Worm (Caenorhabditis elegans) whole organism, L4 larva: ENCODE measurements around the gene mth-2.

Experiments
- D1046.2 ChIP-seq: fragments of 200-800 bp; sonication (Bioruptor generic); IDR thresholded peaks from 2 replicates; pipeline ENCODE4 v1.3.6; 2022; ENCODE audit warnings: missing genetic modification characterization, missing compliant biosample characterization
- F10B5.3 ChIP-seq: sonication (generic microtip); optimal IDR thresholded peaks from 2 replicates; lab custom pipeline; 2016; ENCODE audit warnings: mild to moderate bottlenecking, missing genetic modification characterization, missing compliant biosample characterization
- F26F4.8 ChIP-seq: fragments of 200-800 bp; sonication (Bioruptor generic); conservative IDR thresholded peaks from 2 replicates; pipeline ENCODE4 v1.3.6; 2022; ENCODE audit warnings: missing genetic modification characterization, missing compliant biosample characterization
- F37D6.2 ChIP-seq: sonication (generic microtip); optimal IDR thresholded peaks from 2 replicates; lab custom pipeline; 2016; ENCODE audit warnings: mild to moderate bottlenecking, missing genetic modification characterization, missing compliant biosample characterization
- F44E2.7 ChIP-seq: fragments of 200-800 bp; sonication (Bioruptor generic); IDR thresholded peaks from 2 replicates; pipeline ENCODE4 v2.1.2; 2022; ENCODE audit warnings: missing genetic modification characterization, missing compliant biosample characterization
- F49E8.2 ChIP-seq: sonication (generic microtip); optimal IDR thresholded peaks from 2 replicates; lab custom pipeline; 2016; ENCODE audit warnings: missing compliant biosample characterization, mild to moderate bottlenecking, missing genetic modification characterization, borderline replicate concordance
- T20F7.1 ChIP-seq: fragments of 200-800 bp; sonication (Bioruptor generic); optimal IDR thresholded peaks from 2 replicates; lab custom pipeline; 2018; ENCODE audit warnings: mild to moderate bottlenecking, missing genetic modification characterization, missing compliant biosample characterization
- T26A8.4 ChIP-seq: fragments of 200-800 bp; sonication (Bioruptor generic); IDR thresholded peaks from 2 replicates; pipeline ENCODE4 v1.3.6; 2022; ENCODE audit warnings: missing genetic modification characterization, missing compliant biosample characterization
- Y105C5A.15 ChIP-seq: fragments of 200-800 bp; sonication (Bioruptor generic); IDR thresholded peaks from 2 replicates; pipeline ENCODE4 v1.3.6; 2022; ENCODE audit warnings: missing genetic modification characterization, missing compliant biosample characterization
- Y48G9A.11 ChIP-seq: fragments of 200-800 bp; sonication (Bioruptor generic); IDR thresholded peaks from 2 replicates; pipeline ENCODE4 v1.3.6; 2022; ENCODE audit warnings: missing genetic modification reagents, missing genetic modification characterization, missing compliant biosample characterization
- Y75B8A.6 ChIP-seq: fragments of 200-800 bp; sonication (Bioruptor generic); IDR thresholded peaks from 2 replicates; pipeline ENCODE4 v1.3.6; 2022; ENCODE audit warnings: missing genetic modification reagents, missing genetic modification characterization, missing compliant biosample characterization
- ZK337.2 ChIP-seq: fragments of 200-800 bp; sonication (Bioruptor generic); IDR thresholded peaks from 2 replicates; pipeline ENCODE4 v1.3.6; 2022; ENCODE audit warnings: missing genetic modification reagents, missing genetic modification characterization, missing compliant biosample characterization
- arid-1 ChIP-seq: fragments of 200-800 bp; sonication (Bioruptor generic); conservative IDR thresholded peaks from 2 replicates; pipeline ENCODE4 v1.3.6; 2022; ENCODE audit warnings: missing genetic modification reagents, missing genetic modification characterization, missing compliant biosample characterization
- attf-4 ChIP-seq: sonication (generic microtip); optimal IDR thresholded peaks from 3 replicates; lab custom pipeline; 2017; ENCODE audit warnings: missing biosample characterization, missing genetic modification characterization
- ceh-32 ChIP-seq: sonication (generic microtip); optimal IDR thresholded peaks from 2 replicates; lab custom pipeline; 2016; ENCODE audit warnings: mild to moderate bottlenecking, missing genetic modification characterization, missing compliant biosample characterization; ENCODE audit not compliant: poor library complexity
- ctbp-1 ChIP-seq: fragments of 200-800 bp; sonication (Bioruptor generic); IDR thresholded peaks from 2 replicates; pipeline ENCODE4 v1.3.6; 2022; ENCODE audit warnings: missing genetic modification reagents, missing genetic modification characterization, missing compliant biosample characterization
- daf-12 ChIP-seq: fragments of 150-350 bp; optimal IDR thresholded peaks from 2 replicates; lab custom pipeline; 2014; ENCODE audit warnings: missing biosample characterization, missing genetic modification reagents, missing genetic modification characterization
- dmd-9 ChIP-seq: fragments of 200-800 bp; sonication (Bioruptor generic); IDR thresholded peaks from 2 replicates; pipeline ENCODE4 v1.3.6; 2022; ENCODE audit warnings: missing genetic modification reagents, missing genetic modification characterization, missing compliant biosample characterization
- dpl-1 ChIP-seq: fragments of 150-350 bp; optimal IDR thresholded peaks from 2 replicates; lab custom pipeline; 2014; ENCODE audit warnings: missing biosample characterization, missing genetic modification reagents, missing genetic modification characterization
- gei-8 ChIP-seq: fragments of 200-800 bp; sonication (Bioruptor generic); optimal IDR thresholded peaks from 2 replicates; lab custom pipeline; 2018; ENCODE audit warnings: mild to moderate bottlenecking, missing genetic modification characterization, missing compliant biosample characterization
- hif-1 ChIP-seq, 2 experiments: sonication (generic microtip); optimal IDR thresholded peaks; 2 replicates each; lab custom pipeline; 2016 to 2017; ENCODE audit warnings: missing compliant biosample characterization in 2 of 2, missing genetic modification characterization in 2 of 2, missing genetic modification reagents in 2 of 2, missing genotype in 2 of 2, mild to moderate bottlenecking in 1 of 2
- hlh-11 ChIP-seq: fragments of 200-800 bp; sonication (Bioruptor generic); optimal IDR thresholded peaks from 2 replicates; lab custom pipeline; 2018; ENCODE audit warnings: mild to moderate bottlenecking, missing genetic modification characterization, missing compliant biosample characterization
- hlh-30 ChIP-seq: sonication (generic microtip); optimal IDR thresholded peaks from 2 replicates; lab custom pipeline; 2017; ENCODE audit warnings: antibody characterized with exemption, mild to moderate bottlenecking, missing genetic modification characterization, missing compliant biosample characterization; ENCODE audit not compliant: insufficient read depth
- hmg-1.1 ChIP-seq: fragments of 200-800 bp; sonication (Bioruptor generic); IDR thresholded peaks from 2 replicates; pipeline ENCODE4 v1.3.6; 2022; ENCODE audit warnings: missing genetic modification reagents, missing genetic modification characterization, missing compliant biosample characterization
- jun-1 ChIP-seq: fragments of 150-350 bp; optimal IDR thresholded peaks from 2 replicates; lab custom pipeline; 2014; ENCODE audit warnings: missing biosample characterization, missing genetic modification reagents, missing genetic modification characterization
- lim-7 ChIP-seq: fragments of 200-800 bp; sonication (Bioruptor generic); IDR thresholded peaks from 2 replicates; pipeline ENCODE4 v1.3.6; 2022; ENCODE audit warnings: missing genetic modification characterization, missing compliant biosample characterization
- lin-13 ChIP-seq: fragments of 150-350 bp; optimal IDR thresholded peaks from 2 replicates; lab custom pipeline; 2014; ENCODE audit warnings: missing biosample characterization, missing genetic modification reagents, missing genetic modification characterization
- lin-15B ChIP-seq: fragments of 150-350 bp; sonication (generic microtip); optimal IDR thresholded peaks from 3 replicates; lab custom pipeline; 2014; ENCODE audit warnings: missing biosample characterization, missing genetic modification characterization
- madf-5 ChIP-seq, 2 experiments: fragments of 200-800 bp; sonication (Bioruptor generic); IDR thresholded peaks; 2 replicates each; pipeline ENCODE4 v1.3.6; 2022; ENCODE audit warnings: missing compliant biosample characterization in 2 of 2, missing genetic modification characterization in 2 of 2
- madf-9 ChIP-seq: fragments of 200-800 bp; sonication (Bioruptor generic); conservative IDR thresholded peaks from 2 replicates; pipeline ENCODE4 v1.3.6; 2022; ENCODE audit warnings: missing genetic modification reagents, missing genetic modification characterization, missing compliant biosample characterization
- mdt-29 ChIP-seq: fragments of 200-800 bp; sonication (Bioruptor generic); IDR thresholded peaks from 2 replicates; pipeline ENCODE4 v1.3.6; 2022; ENCODE audit warnings: missing genetic modification reagents, missing genetic modification characterization, missing compliant biosample characterization
- nhr-10 ChIP-seq: fragments of 150-350 bp; optimal IDR thresholded peaks from 2 replicates; lab custom pipeline; 2014; ENCODE audit warnings: missing biosample characterization, missing genetic modification characterization
- nhr-102 ChIP-seq: sonication (generic microtip); optimal IDR thresholded peaks from 2 replicates; lab custom pipeline; 2016; ENCODE audit warnings: mild to moderate bottlenecking, missing genetic modification characterization, moderate library complexity, missing compliant biosample characterization
- nhr-11 ChIP-seq: fragments of 150-350 bp; optimal IDR thresholded peaks from 2 replicates; lab custom pipeline; 2014; ENCODE audit warnings: missing biosample characterization, missing genetic modification characterization
- nhr-111 ChIP-seq: fragments of 200-800 bp; sonication (Bioruptor generic); optimal IDR thresholded peaks from 2 replicates; lab custom pipeline; 2018; ENCODE audit warnings: mild to moderate bottlenecking, missing genetic modification characterization, missing compliant biosample characterization
- nhr-25 ChIP-seq: sonication (generic microtip); optimal IDR thresholded peaks from 2 replicates; lab custom pipeline; 2017; ENCODE audit warnings: missing genetic modification characterization, mild to moderate bottlenecking, missing compliant biosample characterization, antibody characterized with exemption, moderate library complexity, borderline replicate concordance; ENCODE audit not compliant: insufficient read depth
- nhr-48 ChIP-seq: sonication (generic microtip); optimal IDR thresholded peaks from 2 replicates; lab custom pipeline; 2016; ENCODE audit warnings: mild to moderate bottlenecking, missing genetic modification characterization, missing compliant biosample characterization
- pha-4 ChIP-seq, 2 experiments: fragments of 150-350 bp in 1 of 2; fragments of 200-800 bp in 1 of 2; sonication (Bioruptor generic) in 1 of 2; IDR thresholded peaks in 1 of 2; optimal IDR thresholded peaks in 1 of 2; 2 replicates each; pipeline versions ENCODE4 v1.3.6 to Lab custom; 2014 to 2022; ENCODE audit warnings: missing genetic modification characterization in 2 of 2, missing genetic modification reagents in 2 of 2, missing biosample characterization in 1 of 2, missing compliant biosample characterization in 1 of 2
- pqm-1 ChIP-seq: sonication (generic microtip); optimal IDR thresholded peaks from 2 replicates; lab custom pipeline; 2017; ENCODE audit warnings: missing biosample characterization, missing genetic modification characterization
- rbr-2 ChIP-seq: sonication (generic microtip); optimal IDR thresholded peaks from 2 replicates; lab custom pipeline; 2016; ENCODE audit warnings: missing genotype, missing genetic modification characterization, missing compliant biosample characterization
- sdz-12 ChIP-seq: fragments of 200-800 bp; sonication (Bioruptor generic); optimal IDR thresholded peaks from 2 replicates; lab custom pipeline; 2018; ENCODE audit warnings: mild to moderate bottlenecking, missing genetic modification characterization, missing compliant biosample characterization
- skn-1 ChIP-seq: fragments of 150-350 bp; optimal IDR thresholded peaks from 2 replicates; lab custom pipeline; 2014; ENCODE audit warnings: missing biosample characterization, missing genetic modification characterization
- snpc-1.2 ChIP-seq: fragments of 200-800 bp; sonication (Bioruptor generic); IDR thresholded peaks from 2 replicates; pipeline ENCODE4 v1.3.6; 2022; ENCODE audit warnings: missing genetic modification reagents, missing genetic modification characterization, missing compliant biosample characterization
- spr-3 ChIP-seq: fragments of 200-800 bp; sonication (Bioruptor generic); optimal IDR thresholded peaks from 2 replicates; lab custom pipeline; 2018; ENCODE audit warnings: mild to moderate bottlenecking, missing genetic modification characterization, missing compliant biosample characterization
- tag-97 ChIP-seq: fragments of 200-800 bp; sonication (Bioruptor generic); IDR thresholded peaks from 2 replicates; pipeline ENCODE4 v1.3.6; 2022; ENCODE audit warnings: missing genetic modification characterization, missing compliant biosample characterization
- tra-1 ChIP-seq: fragments of 200-800 bp; sonication (Bioruptor generic); IDR thresholded peaks from 2 replicates; pipeline ENCODE4 v1.3.6; 2022; ENCODE audit warnings: missing genetic modification reagents, missing genetic modification characterization, missing compliant biosample characterization
- unc-62 ChIP-seq, 3 experiments: fragments of 150-350 bp in 1 of 3; sonication (generic microtip); optimal IDR thresholded peaks in 2 of 3; peaks in 1 of 3; 1 replicate in 1 of 3; 2 replicates in 2 of 3; lab custom pipeline; 2014 to 2017; ENCODE audit warnings: missing biosample characterization in 3 of 3, missing genetic modification characterization in 3 of 3, missing genetic modification reagents in 3 of 3, missing genotype in 1 of 3
- zip-11 ChIP-seq: fragments of 200-800 bp; sonication (Bioruptor generic); IDR thresholded peaks from 2 replicates; pipeline ENCODE4 v1.3.6; 2022; ENCODE audit warnings: missing genetic modification characterization, missing compliant biosample characterization
- ztf-11 ChIP-seq: fragments of 150-350 bp; optimal IDR thresholded peaks from 2 replicates; lab custom pipeline; 2014; ENCODE audit warnings: missing biosample characterization, missing genetic modification characterization

The mth-2 gene

ce11 chrII:4228112-4228770, 34.1 kb upstream of the mth-2 start:
- TF ChIP-seq hif-1 (tag; optimal IDR thresholded peaks at IDR 0.05; lab: Kevin White, UChicago): no peak
- TF ChIP-seq daf-12 (tag; lab: Kevin White, UChicago): no peak
- TF ChIP-seq gei-8 (GFP tag; lab: Kevin White, UChicago): no peak
- TF ChIP-seq attf-4 (tag; lab: Kevin White, UChicago): no peak
- no peak for TF ChIP-seq lin-13 (GFP tag; lab: Kevin White, UChicago)
- TF ChIP-seq Y105C5A.15 (GFP tag; lab: Robert Waterston, UW): no peak
- no peak for TF ChIP-seq ceh-32 (tag; lab: Kevin White, UChicago)
- TF ChIP-seq Y48G9A.11 (GFP tag; lab: Robert Waterston, UW): peak; percentile 29; the same call in 1 of the 2 replicates
- TF ChIP-seq lin-15B (tag; lab: Kevin White, UChicago): no peak
- TF ChIP-seq nhr-10 (tag; lab: Kevin White, UChicago): no peak
- no peak for TF ChIP-seq zip-11 (GFP tag; lab: Robert Waterston, UW)
- TF ChIP-seq jun-1 (tag; lab: Kevin White, UChicago): no peak
- TF ChIP-seq hlh-30 (tag; lab: Kevin White, UChicago): no peak
- no peak for TF ChIP-seq hlh-11 (tag; lab: Kevin White, UChicago)
- TF ChIP-seq ztf-11: no peak
- TF ChIP-seq tag-97: no peak
- no peak for TF ChIP-seq T20F7.1
- TF ChIP-seq ctbp-1 (GFP tag; lab: Robert Waterston, UW): no peak
- no peak for TF ChIP-seq ZK337.2 (GFP tag; lab: Robert Waterston, UW)
- no peak for TF ChIP-seq mdt-29 (GFP tag; lab: Robert Waterston, UW)
- peak in 1 of 2 experiments; percentile 89 for TF ChIP-seq unc-62 (GFP tag; optimal IDR thresholded peaks at IDR 0.05 in 1 of 2; lab: Kevin White, UChicago)
- no peak for TF ChIP-seq unc-62 (tag; optimal IDR thresholded peaks at IDR 0.05; lab: Kevin White, UChicago)
- TF ChIP-seq nhr-48 (tag; lab: Kevin White, UChicago): no peak
- TF ChIP-seq nhr-111 (GFP tag; lab: Kevin White, UChicago): peak; percentile 33
- no peak for TF ChIP-seq nhr-25 (tag; lab: Kevin White, UChicago)
- TF ChIP-seq Y75B8A.6 (GFP tag; lab: Robert Waterston, UW): no peak
- TF ChIP-seq skn-1 (tag; lab: Kevin White, UChicago): no peak
- no peak for TF ChIP-seq tra-1 (GFP tag; lab: Robert Waterston, UW)
- no peak for TF ChIP-seq hmg-1.1 (GFP tag; lab: Robert Waterston, UW)
- no peak for TF ChIP-seq madf-5 (GFP tag; IDR thresholded peaks at IDR 0.05; lab: Robert Waterston, UW)
- peak; percentile 63 for TF ChIP-seq arid-1
- TF ChIP-seq lim-7 (GFP tag; lab: Robert Waterston, UW): no peak
- TF ChIP-seq F44E2.7: no peak
- no peak for TF ChIP-seq F10B5.3 (tag; lab: Kevin White, UChicago)
- TF ChIP-seq snpc-1.2: peak; percentile 53; the same call in 1 of the 2 replicates
- TF ChIP-seq F49E8.2 (tag; lab: Kevin White, UChicago): peak; percentile 20
- TF ChIP-seq madf-9 (GFP tag; lab: Robert Waterston, UW): no peak
- TF ChIP-seq pha-4 (GFP tag; IDR thresholded peaks at IDR 0.05; lab: Robert Waterston, UW): peak; percentile 53
- no peak for TF ChIP-seq pha-4 (tag; optimal IDR thresholded peaks at IDR 0.05; lab: Kevin White, UChicago)
- TF ChIP-seq dpl-1 (GFP tag; lab: Kevin White, UChicago): no peak
- no peak for TF ChIP-seq T26A8.4 (GFP tag; lab: Robert Waterston, UW)
- TF ChIP-seq dmd-9 (GFP tag; lab: Robert Waterston, UW): no peak
- TF ChIP-seq spr-3 (GFP tag; lab: Kevin White, UChicago): no peak
- no peak for TF ChIP-seq rbr-2
- no peak for TF ChIP-seq nhr-11 (tag; lab: Kevin White, UChicago)
- TF ChIP-seq D1046.2: peak; percentile 7; the same call in 1 of the 2 replicates
- peak; percentile 66; the same call in 1 of the 2 replicates for TF ChIP-seq F26F4.8 (GFP tag; lab: Robert Waterston, UW)
- no peak for TF ChIP-seq pqm-1 (tag; lab: Kevin White, UChicago)
- no peak for TF ChIP-seq nhr-102 (tag; lab: Kevin White, UChicago)
- TF ChIP-seq F37D6.2 (tag; lab: Kevin White, UChicago): no peak
- no peak for TF ChIP-seq sdz-12 (GFP tag; lab: Kevin White, UChicago)
